Fruit fly (Drosophila melanogaster) whole organism, adult: Measurements from ENCODE around the gene Rbm13.

Experiments used
- CG11617 ChIP-seq: fragments of 200-800 bp; sonication (Bioruptor generic); optimal IDR thresholded peaks from 2 replicates; lab custom pipeline; 2017; ENCODE audit warnings: mild to moderate bottlenecking, missing biosample characterization, missing genetic modification reagents, missing genetic modification characterization
- CG12768 ChIP-seq: fragments of 200-800 bp; sonication (Bioruptor generic); optimal IDR thresholded peaks from 2 replicates; lab custom pipeline; 2017; ENCODE audit warnings: missing biosample characterization, missing genetic modification characterization, mild to moderate bottlenecking, moderate library complexity, missing genetic modification reagents
- CG14711 ChIP-seq: fragments of 200-800 bp; sonication (Bioruptor generic); optimal IDR thresholded peaks from 2 replicates; lab custom pipeline; 2018; ENCODE audit warnings: missing biosample characterization, mild to moderate bottlenecking, missing genetic modification characterization, moderate library complexity
- CG1620 ChIP-seq: fragments of 200-800 bp; sonication (Bioruptor generic); optimal IDR thresholded peaks from 2 replicates; lab custom pipeline; 2016; ENCODE audit warnings: missing biosample characterization, missing genetic modification characterization
- CG33017 ChIP-seq: fragments of 200-800 bp; sonication (Bioruptor generic); optimal IDR thresholded peaks from 2 replicates; lab custom pipeline; 2018; ENCODE audit warnings: missing biosample characterization, mild to moderate bottlenecking, missing genetic modification characterization, moderate library complexity
- CG5204 ChIP-seq: fragments of 200-800 bp; sonication (Bioruptor generic); optimal IDR thresholded peaks from 2 replicates; lab custom pipeline; 2016; ENCODE audit warnings: missing biosample characterization, missing genetic modification characterization
- CG7045 ChIP-seq: fragments of 200-800 bp; sonication (Bioruptor generic); optimal IDR thresholded peaks from 2 replicates; lab custom pipeline; 2017; ENCODE audit warnings: missing biosample characterization, mild to moderate bottlenecking, missing genetic modification characterization
- CG7101 ChIP-seq: fragments of 200-800 bp; sonication (Bioruptor generic); optimal IDR thresholded peaks from 2 replicates; lab custom pipeline; 2018; ENCODE audit warnings: missing biosample characterization, mild to moderate bottlenecking, missing genetic modification characterization, moderate library complexity
- Clk ChIP-seq: fragments of 200-800 bp; sonication (Bioruptor generic); optimal IDR thresholded peaks from 2 replicates; lab custom pipeline; 2017; ENCODE audit warnings: missing biosample characterization, missing genetic modification characterization
- Crg-1 ChIP-seq: fragments of 200-800 bp; sonication (Bioruptor generic); optimal IDR thresholded peaks from 2 replicates; lab custom pipeline; 2016; ENCODE audit warnings: missing biosample characterization, missing genetic modification characterization
- Hr96 ChIP-seq: fragments of 200-800 bp; sonication (Bioruptor generic); optimal IDR thresholded peaks from 2 replicates; lab custom pipeline; 2016; ENCODE audit warnings: missing biosample characterization, missing genetic modification characterization
- Mnt ChIP-seq: fragments of 200-800 bp; sonication (Bioruptor generic); optimal IDR thresholded peaks from 2 replicates; lab custom pipeline; 2016; ENCODE audit warnings: missing biosample characterization, mild to moderate bottlenecking, missing genetic modification characterization
- bab1 ChIP-seq: fragments of 200-800 bp; sonication (Bioruptor generic); optimal IDR thresholded peaks from 3 replicates; lab custom pipeline; 2019; ENCODE audit warnings: missing biosample characterization, mild to moderate bottlenecking, missing genetic modification characterization, moderate library complexity
- cic ChIP-seq: fragments of 200-800 bp; sonication (Bioruptor generic); optimal IDR thresholded peaks from 2 replicates; lab custom pipeline; 2017; ENCODE audit warnings: missing biosample characterization, mild to moderate bottlenecking, missing genetic modification characterization, moderate library complexity
- cnc ChIP-seq, 2 experiments: fragments of >200 bp; optimal IDR thresholded peaks; 2 replicates each; lab custom pipeline; 2017
- kay ChIP-seq: fragments of 200-800 bp; sonication (Bioruptor generic); peaks from one replicate; lab custom pipeline; 2016; ENCODE audit warnings: missing biosample characterization, missing genetic modification characterization, borderline replicate concordance
- ovo ChIP-seq: fragments of 200-800 bp; sonication (Bioruptor generic); optimal IDR thresholded peaks from 2 replicates; lab custom pipeline; 2016; ENCODE audit warnings: missing biosample characterization, missing genetic modification characterization
- pad ChIP-seq: fragments of 200-800 bp; sonication (Bioruptor generic); optimal IDR thresholded peaks from 3 replicates; lab custom pipeline; 2017; ENCODE audit warnings: missing biosample characterization, missing genetic modification characterization, mild to moderate bottlenecking, moderate library complexity, missing genetic modification reagents
- tj ChIP-seq: fragments of 200-800 bp; sonication (Bioruptor generic); optimal IDR thresholded peaks from 3 replicates; lab custom pipeline; 2017; ENCODE audit warnings: missing biosample characterization, mild to moderate bottlenecking, missing genetic modification characterization, moderate library complexity
- toe ChIP-seq: fragments of 200-800 bp; sonication (Bioruptor generic); optimal IDR thresholded peaks from 2 replicates; lab custom pipeline; 2016; ENCODE audit warnings: missing biosample characterization, missing genetic modification characterization

Gene Rbm13

dm6 chrX:8905545-8906455 lies 4.3 kb downstream of the Rbm13 start:
- TF ChIP-seq ovo (GFP tag; lab: Kevin White, UChicago), result peak; percentile 92
- peak; percentile 64 for TF ChIP-seq Mnt (GFP tag; lab: Kevin White, UChicago)
- peak; percentile 6 for TF ChIP-seq CG11617 (GFP tag; lab: Kevin White, UChicago)
- TF ChIP-seq cic, result no peak
- TF ChIP-seq tj (GFP tag; lab: Kevin White, UChicago), result peak; percentile 64

dm6 chrX:8906805-8907546 lies 5.5 kb downstream of the Rbm13 start, which contains the start of gene rdgA:
Gene rdgA, plus strand, starts transcription at chrX:8907068.
- TF ChIP-seq Hr96 (GFP tag; lab: Kevin White, UChicago) (no peak), CG14711 (tag; lab: Kevin White, UChicago) (no peak), CG5204 (no peak), ovo (GFP tag; lab: Kevin White, UChicago) (no peak), Crg-1 (GFP tag; lab: Kevin White, UChicago) (no peak), cic (no peak), toe (no peak), CG12768 (GFP tag; lab: Kevin White, UChicago) (no peak), tj (GFP tag; lab: Kevin White, UChicago) (peak; percentile 20), CG1620 (GFP tag; lab: Kevin White, UChicago) (peak; percentile 49), Clk (no peak), bab1 (GFP tag; lab: Kevin White, UChicago) (no peak), cnc (optimal IDR thresholded peaks at IDR 0.05; lab: Kevin White, UChicago) (no peak), CG7101 (peak; percentile 26), CG7045 (GFP tag; lab: Kevin White, UChicago) (no peak), Mnt (GFP tag; lab: Kevin White, UChicago) (no peak)

dm6 chrX:8907547-8907813 lies 6.0 kb downstream of the Rbm13 start:
- no peak for TF ChIP-seq Crg-1 (GFP tag; lab: Kevin White, UChicago)
- no peak for TF ChIP-seq CG7045 (GFP tag; lab: Kevin White, UChicago)
- no peak for TF ChIP-seq cnc (optimal IDR thresholded peaks at IDR 0.05; lab: Kevin White, UChicago)
- TF ChIP-seq CG33017 (tag; lab: Kevin White, UChicago), result no peak
- TF ChIP-seq pad (GFP tag; lab: Kevin White, UChicago), result no peak
- TF ChIP-seq CG5204, result no peak
- TF ChIP-seq CG1620 (GFP tag; lab: Kevin White, UChicago), result no peak
- TF ChIP-seq kay, result no peak

- TF ChIP-seq CG14711 (tag; lab: Kevin White, UChicago) (no peak), kay (no peak), Clk (no peak), CG5204 (no peak), toe (no peak), Hr96 (GFP tag; lab: Kevin White, UChicago) (no peak), CG11617 (GFP tag; lab: Kevin White, UChicago) (no peak)
These were observed 6.6 kb downstream of the Rbm13 start for dm6 chrX:8908137-8908536.

dm6 chrX:8911878-8912277 lies 10.4 kb downstream of the Rbm13 start:
- TF ChIP-seq cic (no peak), cnc (optimal IDR thresholded peaks at IDR 0.05; lab: Kevin White, UChicago) (no peak), Crg-1 (GFP tag; lab: Kevin White, UChicago) (no peak), tj (GFP tag; lab: Kevin White, UChicago) (no peak), Hr96 (GFP tag; lab: Kevin White, UChicago) (no peak), CG5204 (no peak), toe (no peak), pad (GFP tag; lab: Kevin White, UChicago) (no peak), CG33017 (tag; lab: Kevin White, UChicago) (no peak), Clk (no peak), Mnt (GFP tag; lab: Kevin White, UChicago) (no peak), CG7101 (no peak), CG14711 (tag; lab: Kevin White, UChicago) (no peak), CG11617 (GFP tag; lab: Kevin White, UChicago) (no peak)

- TF ChIP-seq ovo (GFP tag; lab: Kevin White, UChicago) (no peak), kay (no peak), CG7101 (no peak), CG33017 (tag; lab: Kevin White, UChicago) (no peak), Mnt (GFP tag; lab: Kevin White, UChicago) (no peak), cnc (optimal IDR thresholded peaks at IDR 0.05; lab: Kevin White, UChicago) (no peak), CG5204 (no peak), bab1 (GFP tag; lab: Kevin White, UChicago) (no peak)
These were observed 22.1 kb downstream of the Rbm13 start, which contains the start of the genes CG12661 and CG43255 for dm6 chrX:8923587-8923986. Gene CG12661, minus strand, starts transcription at chrX:8923687. Gene CG43255, plus strand, starts transcription at chrX:8923960.
